Worm (Caenorhabditis elegans) whole organism, L1 larva: ENCODE results near the gene C38C10.3.

ENCODE experiments used
- C34B4.2 ChIP-seq: sonication (generic microtip); optimal IDR thresholded peaks from 2 replicates; lab custom pipeline; 2017; ENCODE audit warnings: mild to moderate bottlenecking, missing genetic modification characterization, missing compliant biosample characterization
- Y116A8C.19 ChIP-seq: sonication (generic microtip); optimal IDR thresholded peaks from 2 replicates; lab custom pipeline; 2016; ENCODE audit warnings: missing compliant biosample characterization, missing genetic modification characterization, borderline replicate concordance
- blmp-1 ChIP-seq: fragments of 150-350 bp; optimal IDR thresholded peaks from 2 replicates; lab custom pipeline; 2014; ENCODE audit warnings: missing biosample characterization, missing genetic modification characterization
- ceh-63 ChIP-seq: fragments of 200-800 bp; sonication (Bioruptor generic); optimal IDR thresholded peaks from 2 replicates; lab custom pipeline; 2018; ENCODE audit warnings: mild to moderate bottlenecking, missing genetic modification characterization, missing compliant biosample characterization
- ceh-88 ChIP-seq: fragments of 200-800 bp; sonication (Bioruptor generic); IDR thresholded peaks from 2 replicates; pipeline ENCODE4 v1.3.6; 2022; ENCODE audit warnings: missing genetic modification characterization, missing compliant biosample characterization
- ets-5 ChIP-seq: fragments of 200-800 bp; sonication (Bioruptor generic); IDR thresholded peaks from 2 replicates; pipeline ENCODE4 v1.3.6; 2022; ENCODE audit warnings: missing genetic modification characterization, missing compliant biosample characterization
- hlh-4 ChIP-seq: sonication (generic microtip); optimal IDR thresholded peaks from 2 replicates; lab custom pipeline; 2016; ENCODE audit warnings: mild to moderate bottlenecking, missing genetic modification characterization, missing compliant biosample characterization
- hpl-2 ChIP-seq: fragments of 150-350 bp; optimal IDR thresholded peaks from 2 replicates; lab custom pipeline; 2014; ENCODE audit warnings: missing biosample characterization, missing genetic modification reagents, missing genetic modification characterization
- lin-13 ChIP-seq: fragments of 150-350 bp; optimal IDR thresholded peaks from 2 replicates; lab custom pipeline; 2014; ENCODE audit warnings: missing biosample characterization, missing genetic modification reagents, missing genetic modification characterization
- lin-14 ChIP-seq: fragments of 200-800 bp; sonication (Bioruptor generic); optimal IDR thresholded peaks from 2 replicates; lab custom pipeline; 2018; ENCODE audit warnings: mild to moderate bottlenecking, missing genetic modification characterization, moderate library complexity, missing compliant biosample characterization
- lin-15B ChIP-seq: fragments of 150-350 bp; sonication (generic microtip); optimal IDR thresholded peaks from 3 replicates; lab custom pipeline; 2014; ENCODE audit warnings: missing biosample characterization, missing genetic modification characterization
- lin-39 ChIP-seq: fragments of 150-350 bp; optimal IDR thresholded peaks from 2 replicates; lab custom pipeline; 2014; ENCODE audit warnings: missing biosample characterization, missing genetic modification reagents, missing genetic modification characterization
- nhr-28 ChIP-seq: fragments of 150-350 bp; optimal IDR thresholded peaks from 2 replicates; lab custom pipeline; 2014; ENCODE audit warnings: missing biosample characterization, missing genetic modification characterization
- nhr-47 ChIP-seq: sonication (generic microtip); optimal IDR thresholded peaks from 2 replicates; lab custom pipeline; 2016; ENCODE audit warnings: mild to moderate bottlenecking, missing genetic modification characterization, moderate library complexity, missing compliant biosample characterization
- pag-3 ChIP-seq: sonication (generic microtip); optimal IDR thresholded peaks from 2 replicates; lab custom pipeline; 2017; ENCODE audit warnings: missing genetic modification characterization, mild to moderate bottlenecking, missing compliant biosample characterization, antibody characterized with exemption, borderline replicate concordance; ENCODE audit not compliant: insufficient read depth
- rnt-1 ChIP-seq: sonication (generic microtip); optimal IDR thresholded peaks from 2 replicates; lab custom pipeline; 2016; ENCODE audit warnings: mild to moderate bottlenecking, missing genetic modification characterization, moderate library complexity, missing compliant biosample characterization
- sptf-1 ChIP-seq: fragments of 150-350 bp; optimal IDR thresholded peaks from 2 replicates; lab custom pipeline; 2014; ENCODE audit warnings: missing biosample characterization, missing genetic modification characterization
- sup-37 ChIP-seq: fragments of 200-800 bp; sonication (Bioruptor generic); optimal IDR thresholded peaks from 2 replicates; lab custom pipeline; 2018; ENCODE audit warnings: mild to moderate bottlenecking, missing genetic modification characterization, missing compliant biosample characterization
- swsn-7 ChIP-seq: sonication (generic microtip); optimal IDR thresholded peaks from 2 replicates; lab custom pipeline; 2016; ENCODE audit warnings: missing genetic modification characterization, missing compliant biosample characterization
- unc-86 ChIP-seq: sonication (generic microtip); optimal IDR thresholded peaks from 2 replicates; lab custom pipeline; 2016; ENCODE audit warnings: missing genetic modification characterization, missing compliant biosample characterization

C38C10.3 gene

DNA sequence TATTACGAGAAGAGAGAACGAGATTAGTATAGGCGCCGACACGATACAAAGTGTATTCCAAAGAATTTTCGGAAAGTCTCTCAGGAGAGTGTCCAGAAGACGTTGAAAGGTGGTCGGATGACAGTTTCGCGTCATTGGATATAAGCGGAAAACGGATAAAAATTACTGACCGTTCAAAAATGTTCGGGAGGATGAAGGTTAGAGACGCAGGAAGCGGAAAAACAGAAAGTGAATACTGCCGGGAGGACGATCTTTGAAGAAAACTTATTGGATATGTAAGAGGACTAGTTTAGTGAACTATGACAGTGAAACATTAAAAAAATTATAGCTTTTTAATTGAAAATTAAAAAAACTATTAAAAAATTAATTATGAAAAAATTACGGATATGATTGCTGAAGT is 50.4 kb downstream of the C38C10.3 start:
- TF ChIP-seq blmp-1 (tag; lab: Kevin White, UChicago): peak; percentile 95
- no peak for TF ChIP-seq swsn-7 (tag; lab: Kevin White, UChicago)
- no peak for TF ChIP-seq lin-13 (GFP tag; lab: Kevin White, UChicago)

DNA sequence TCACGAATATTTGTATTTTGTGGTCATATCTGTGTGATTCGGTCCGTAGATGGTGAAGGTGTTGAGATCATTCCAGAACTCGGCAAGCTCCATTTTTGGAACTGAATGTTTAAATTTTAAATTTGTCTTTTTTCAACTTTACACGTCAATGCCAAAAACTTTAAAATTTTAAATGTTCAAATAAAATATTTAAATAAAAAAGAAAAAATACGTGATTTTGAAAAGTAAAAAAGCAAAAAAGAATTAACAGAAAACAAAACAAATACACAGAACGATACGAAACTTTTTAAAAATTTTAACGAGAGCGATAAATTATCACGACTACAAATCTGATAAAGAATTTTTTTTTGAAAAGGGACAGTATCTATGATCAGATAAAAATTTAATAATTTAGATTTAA is 51.3 kb downstream of the C38C10.3 start, which contains the start of gene elo-4:
Gene elo-4 (minus strand): TSS at position 101 of the 400 bp plus-strand sequence.
- TF ChIP-seq ceh-63 (GFP tag; lab: Kevin White, UChicago) (no peak), nhr-47 (tag; lab: Kevin White, UChicago) (no peak), lin-39 (no peak), nhr-28 (tag; lab: Kevin White, UChicago) (no peak), rnt-1 (tag; lab: Kevin White, UChicago) (no peak), Y116A8C.19 (tag; lab: Kevin White, UChicago) (no peak), sptf-1 (no peak), sup-37 (GFP tag; lab: Kevin White, UChicago) (no peak), ceh-88 (no peak), swsn-7 (tag; lab: Kevin White, UChicago) (no peak), lin-15B (tag; lab: Kevin White, UChicago) (no peak), hpl-2 (no peak), ets-5 (GFP tag; lab: Robert Waterston, UW) (no peak), pag-3 (tag; lab: Kevin White, UChicago) (no peak), C34B4.2 (tag; lab: Kevin White, UChicago) (no peak), hlh-4 (tag; lab: Kevin White, UChicago) (no peak), lin-14 (no peak), unc-86 (tag; lab: Kevin White, UChicago) (no peak)
